Fruit fly (Drosophila melanogaster) whole organism, embryonic: ENCODE data around the gene BRWD3.

Experiments used
- Adf1 ChIP-seq: fragments of 200-800 bp; sonication (Bioruptor generic); IDR thresholded peaks from 2 replicates; pipeline ENCODE4 v1.3.6; 2022; ENCODE audit warnings: missing biosample characterization, missing genetic modification characterization
- Asciz ChIP-seq: fragments of 200-800 bp; sonication (Bioruptor generic); optimal IDR thresholded peaks from 2 replicates; lab custom pipeline; 2017; ENCODE audit warnings: missing biosample characterization, mild to moderate bottlenecking, missing genetic modification characterization, missing genetic modification reagents
- CG11093 ChIP-seq: fragments of 200-800 bp; sonication (Bioruptor generic); IDR thresholded peaks from 3 replicates; pipeline ENCODE4 v1.3.6; 2022; ENCODE audit warnings: missing biosample characterization, missing genetic modification characterization
- CG12071 ChIP-seq: fragments of 200-800 bp; sonication (Bioruptor generic); optimal IDR thresholded peaks from 3 replicates; lab custom pipeline; 2018; ENCODE audit warnings: missing biosample characterization, mild to moderate bottlenecking, missing genetic modification characterization
- CG14050 ChIP-seq: fragments of 200-800 bp; sonication (Bioruptor generic); IDR thresholded peaks from 3 replicates; pipeline ENCODE4 v1.3.6; 2022; ENCODE audit warnings: missing biosample characterization, missing genetic modification characterization
- CG15269 ChIP-seq: fragments of 200-800 bp; sonication (Bioruptor generic); optimal IDR thresholded peaks from 2 replicates; lab custom pipeline; 2018; ENCODE audit warnings: missing biosample characterization, mild to moderate bottlenecking, missing genetic modification characterization, moderate library complexity
- CG1529 ChIP-seq: fragments of 200-800 bp; sonication (Bioruptor generic); optimal IDR thresholded peaks from 3 replicates; lab custom pipeline; 2018; ENCODE audit warnings: missing biosample characterization, missing genetic modification characterization
- CG1647 ChIP-seq: fragments of 200-800 bp; sonication (Bioruptor generic); optimal IDR thresholded peaks from 3 replicates; lab custom pipeline; 2016; ENCODE audit warnings: missing biosample characterization, missing genetic modification characterization
- CG18764 ChIP-seq: fragments of 200-800 bp; sonication (Bioruptor generic); optimal IDR thresholded peaks from 3 replicates; lab custom pipeline; 2016; ENCODE audit warnings: missing biosample characterization, missing genetic modification characterization
- CG30020 ChIP-seq: fragments of 200-800 bp; optimal IDR thresholded peaks from 2 replicates; lab custom pipeline; 2019; ENCODE audit warnings: missing biosample characterization, mild to moderate bottlenecking, missing genetic modification characterization, moderate library complexity
- CG4424 ChIP-seq: fragments of 200-800 bp; sonication (Bioruptor generic); optimal IDR thresholded peaks from 3 replicates; lab custom pipeline; 2016; ENCODE audit warnings: missing biosample characterization, missing genetic modification characterization
- CG7786 ChIP-seq: fragments of 200-800 bp; sonication (Bioruptor generic); optimal IDR thresholded peaks from 2 replicates; lab custom pipeline; 2016; ENCODE audit warnings: missing biosample characterization, missing genetic modification characterization
- CG7928 ChIP-seq: fragments of 200-800 bp; sonication (Bioruptor generic); optimal IDR thresholded peaks from 2 replicates; lab custom pipeline; 2017; ENCODE audit warnings: missing biosample characterization, mild to moderate bottlenecking, missing genetic modification characterization
- CG7987 ChIP-seq: fragments of 200-800 bp; sonication (Bioruptor generic); optimal IDR thresholded peaks from 2 replicates; lab custom pipeline; 2018; ENCODE audit warnings: missing biosample characterization, mild to moderate bottlenecking, missing genetic modification characterization, moderate library complexity
- CG8924 ChIP-seq: fragments of 200-800 bp; optimal IDR thresholded peaks from 3 replicates; lab custom pipeline; 2019; ENCODE audit warnings: missing biosample characterization, mild to moderate bottlenecking, missing genetic modification characterization, moderate library complexity
- CG9817 ChIP-seq: fragments of 200-800 bp; sonication (Bioruptor generic); optimal IDR thresholded peaks from 2 replicates; lab custom pipeline; 2018; ENCODE audit warnings: missing biosample characterization, mild to moderate bottlenecking, missing genetic modification characterization, moderate library complexity
- Deaf1 ChIP-seq: fragments of 200-800 bp; optimal IDR thresholded peaks from 3 replicates; lab custom pipeline; 2019; ENCODE audit warnings: missing biosample characterization, mild to moderate bottlenecking, missing genetic modification characterization, moderate library complexity
- Dp ChIP-seq: fragments of 200-800 bp; sonication (Bioruptor generic); optimal IDR thresholded peaks from 2 replicates; lab custom pipeline; 2018; ENCODE audit warnings: missing biosample characterization, mild to moderate bottlenecking, missing genetic modification characterization, moderate library complexity
- Fer1 ChIP-seq: fragments of 200-800 bp; sonication (Bioruptor generic); optimal IDR thresholded peaks from 2 replicates; lab custom pipeline; 2017; ENCODE audit warnings: missing biosample characterization, mild to moderate bottlenecking, missing genetic modification characterization
- Fer3 ChIP-seq: fragments of 200-800 bp; sonication (Bioruptor generic); optimal IDR thresholded peaks from 2 replicates; lab custom pipeline; 2018; ENCODE audit warnings: missing biosample characterization, mild to moderate bottlenecking, missing genetic modification characterization, moderate library complexity
- HLH54F ChIP-seq: fragments of 200-800 bp; sonication (Bioruptor generic); optimal IDR thresholded peaks from 3 replicates; lab custom pipeline; 2016; ENCODE audit warnings: missing biosample characterization, missing genetic modification characterization
- Lpt ChIP-seq: fragments of >200 bp; optimal IDR thresholded peaks from 2 replicates; lab custom pipeline; 2018; ENCODE audit warnings: missing biosample characterization, missing genetic modification characterization
- Max ChIP-seq: fragments of 200-800 bp; sonication (Bioruptor generic); optimal IDR thresholded peaks from 2 replicates; lab custom pipeline; 2016; ENCODE audit warnings: missing biosample characterization, mild to moderate bottlenecking, missing genetic modification characterization
- Sry-β ChIP-seq: fragments of 200-800 bp; sonication (Bioruptor generic); optimal IDR thresholded peaks from 2 replicates; lab custom pipeline; 2018; ENCODE audit warnings: missing biosample characterization, mild to moderate bottlenecking, missing genetic modification characterization, moderate library complexity
- bab2 ChIP-seq: fragments of 200-800 bp; sonication (Bioruptor generic); optimal IDR thresholded peaks from 2 replicates; lab custom pipeline; 2016; ENCODE audit warnings: missing biosample characterization, missing genetic modification characterization
- cas ChIP-seq: fragments of 200-800 bp; sonication (Bioruptor generic); IDR thresholded peaks from 2 replicates; pipeline ENCODE4 v1.3.6; 2022; ENCODE audit warnings: missing biosample characterization, missing genetic modification characterization
- cato ChIP-seq: fragments of 200-800 bp; sonication (Bioruptor generic); optimal IDR thresholded peaks from 2 replicates; lab custom pipeline; 2016; ENCODE audit warnings: missing biosample characterization, missing genetic modification characterization, borderline replicate concordance
- chn ChIP-seq: fragments of 200-800 bp; sonication (Bioruptor generic); optimal IDR thresholded peaks from 2 replicates; lab custom pipeline; 2016; ENCODE audit warnings: missing biosample characterization, missing genetic modification characterization
- crol ChIP-seq: fragments of 200-800 bp; sonication (Bioruptor generic); IDR thresholded peaks from 2 replicates; pipeline ENCODE4 v1.3.6; 2022; ENCODE audit warnings: missing biosample characterization, missing genetic modification characterization
- disco-r ChIP-seq: fragments of 200-800 bp; sonication (Bioruptor generic); optimal IDR thresholded peaks from 2 replicates; lab custom pipeline; 2016; ENCODE audit warnings: missing biosample characterization, missing genetic modification characterization
- dmrt99B ChIP-seq: fragments of 200-800 bp; sonication (Bioruptor generic); optimal IDR thresholded peaks from 2 replicates; lab custom pipeline; 2018; ENCODE audit warnings: missing biosample characterization, mild to moderate bottlenecking, missing genetic modification characterization, moderate library complexity
- exex ChIP-seq: fragments of 200-800 bp; sonication (Bioruptor generic); optimal IDR thresholded peaks from 4 replicates; lab custom pipeline; 2018; ENCODE audit warnings: missing biosample characterization, mild to moderate bottlenecking, missing genetic modification characterization, moderate library complexity
- eyg ChIP-seq: fragments of 200-800 bp; sonication (Bioruptor generic); optimal IDR thresholded peaks from 3 replicates; lab custom pipeline; 2016; ENCODE audit warnings: missing biosample characterization, missing genetic modification characterization
- fd96Cb ChIP-seq: fragments of 200-800 bp; sonication (Bioruptor generic); optimal IDR thresholded peaks from 2 replicates; lab custom pipeline; 2018; ENCODE audit warnings: missing biosample characterization, mild to moderate bottlenecking, missing genetic modification characterization, moderate library complexity
- grau ChIP-seq: fragments of 200-800 bp; optimal IDR thresholded peaks from 3 replicates; lab custom pipeline; 2019; ENCODE audit warnings: missing biosample characterization, mild to moderate bottlenecking, missing genetic modification characterization, moderate library complexity
- gsb-n ChIP-seq: fragments of 200-800 bp; sonication (Bioruptor generic); optimal IDR thresholded peaks from 3 replicates; lab custom pipeline; 2018; ENCODE audit warnings: missing biosample characterization, mild to moderate bottlenecking, missing genetic modification characterization
- hbn ChIP-seq: fragments of 200-800 bp; sonication (Bioruptor generic); IDR thresholded peaks from 2 replicates; pipeline ENCODE4 v1.3.6; 2022; ENCODE audit warnings: missing biosample characterization, missing genetic modification characterization; ENCODE audit not compliant: partially characterized antibody
- jumu ChIP-seq: fragments of 200-800 bp; sonication (Bioruptor generic); optimal IDR thresholded peaks from 3 replicates; lab custom pipeline; 2016; ENCODE audit warnings: missing biosample characterization, missing genetic modification characterization
- luna ChIP-seq: fragments of 200-800 bp; sonication (Bioruptor generic); optimal IDR thresholded peaks from 2 replicates; lab custom pipeline; 2016; ENCODE audit warnings: missing biosample characterization, missing genetic modification characterization
- p53 ChIP-seq: fragments of 200-800 bp; sonication (Bioruptor generic); optimal IDR thresholded peaks from 2 replicates; lab custom pipeline; 2016; ENCODE audit warnings: missing biosample characterization, missing genetic modification characterization
- pb ChIP-seq: fragments of 200-800 bp; sonication (Bioruptor generic); optimal IDR thresholded peaks from 3 replicates; lab custom pipeline; 2016; ENCODE audit warnings: missing biosample characterization, missing genetic modification characterization
- row ChIP-seq: fragments of 200-800 bp; sonication (Bioruptor generic); IDR thresholded peaks from 3 replicates; pipeline ENCODE4 v1.3.6; 2022; ENCODE audit warnings: missing biosample characterization, missing genetic modification characterization
- sqz ChIP-seq: fragments of 200-800 bp; sonication (Bioruptor generic); optimal IDR thresholded peaks from 3 replicates; lab custom pipeline; 2018; ENCODE audit warnings: missing biosample characterization, mild to moderate bottlenecking, missing genetic modification characterization
- tap ChIP-seq: fragments of 200-800 bp; optimal IDR thresholded peaks from 3 replicates; lab custom pipeline; 2019; ENCODE audit warnings: missing biosample characterization, mild to moderate bottlenecking, missing genetic modification characterization, moderate library complexity
- tgo ChIP-seq: fragments of 200-800 bp; sonication (Bioruptor generic); IDR thresholded peaks from 3 replicates; pipeline ENCODE4 v1.3.6; 2022; ENCODE audit warnings: missing biosample characterization, missing genetic modification characterization
- twi ChIP-seq: fragments of 200-800 bp; optimal IDR thresholded peaks from 2 replicates; lab custom pipeline; 2019; ENCODE audit warnings: missing biosample characterization, mild to moderate bottlenecking, missing genetic modification characterization, moderate library complexity
- usp ChIP-seq: fragments of >200 bp; optimal IDR thresholded peaks from 2 replicates; lab custom pipeline; 2017; ENCODE audit warnings: missing biosample characterization, missing genetic modification characterization
- vfl ChIP-seq: fragments of 200-800 bp; sonication (Bioruptor generic); optimal IDR thresholded peaks from 2 replicates; lab custom pipeline; 2016; ENCODE audit warnings: missing biosample characterization, missing genetic modification characterization
- zen ChIP-seq: fragments of 200-800 bp; sonication (Bioruptor generic); optimal IDR thresholded peaks from 3 replicates; lab custom pipeline; 2018; ENCODE audit warnings: missing biosample characterization, mild to moderate bottlenecking, missing genetic modification characterization, moderate library complexity

The BRWD3 gene

DNA sequence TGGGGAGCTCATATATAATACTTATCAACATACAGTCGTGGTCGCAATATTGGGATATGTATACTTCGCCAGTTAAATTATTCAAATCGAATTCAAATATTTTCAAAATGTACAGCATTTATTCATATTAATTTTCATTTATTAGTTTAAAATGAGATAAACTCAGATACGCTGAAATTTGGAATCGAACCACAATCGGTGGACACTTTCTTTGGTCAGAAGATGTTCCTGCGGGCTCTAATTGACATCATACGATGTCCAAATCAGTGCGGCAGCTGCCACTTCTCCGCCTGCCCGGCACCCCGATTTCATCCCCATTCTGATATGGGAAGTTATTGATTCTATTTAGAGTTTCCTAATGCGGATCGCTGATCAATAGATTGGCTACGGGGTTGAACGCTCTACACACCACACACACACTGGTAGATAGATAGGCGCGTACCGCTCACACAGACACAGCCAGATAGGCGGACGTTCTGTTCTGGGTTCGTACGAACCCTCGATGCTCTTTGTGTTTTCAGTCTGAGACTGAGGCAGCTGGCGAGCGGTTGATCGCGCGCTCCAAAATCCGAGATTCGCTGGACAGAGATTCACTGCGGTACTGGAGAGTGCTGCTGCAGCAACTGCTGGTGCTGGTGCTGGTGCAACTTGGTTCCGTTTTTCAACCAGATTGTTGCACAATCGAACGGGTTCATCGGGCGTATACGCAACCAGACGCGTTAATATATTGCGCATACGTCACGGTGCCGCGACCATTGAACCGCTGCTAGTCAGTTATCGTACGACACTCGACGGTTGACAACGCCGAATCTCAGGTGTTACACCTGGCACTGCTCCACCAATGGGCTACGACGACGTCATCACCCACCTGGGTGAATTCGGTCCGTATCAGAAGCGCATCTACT is 42.4 kb upstream of the BRWD3 start, which contains the start of gene Orct (continued):
- TF ChIP-seq p53 (GFP tag; lab: Kevin White, UChicago) (no peak), jumu (peak; percentile 59), CG18764 (GFP tag; lab: Kevin White, UChicago) (peak; percentile 32), Fer1 (GFP tag; lab: Kevin White, UChicago) (peak; percentile 87), CG11093 (GFP tag; lab: Robert Waterston, UW) (no peak), pb (GFP tag; lab: Kevin White, UChicago) (no peak), Lpt (GFP tag; lab: Kevin White, UChicago) (no peak), HLH54F (GFP tag; lab: Kevin White, UChicago) (peak; percentile 87), CG14050 (no peak), row (GFP tag; lab: Robert Waterston, UW) (peak; percentile 74), tgo (peak; percentile 70), luna (GFP tag; lab: Kevin White, UChicago) (peak; percentile 2), chn (GFP tag; lab: Kevin White, UChicago) (peak; percentile 2), CG30020 (tag; lab: Kevin White, UChicago) (peak; percentile 27), twi (peak; percentile 45), CG4424 (GFP tag; lab: Kevin White, UChicago) (peak; percentile 67), cato (GFP tag; lab: Kevin White, UChicago) (peak; percentile 31), disco-r (GFP tag; lab: Kevin White, UChicago) (no peak), grau (tag; lab: Kevin White, UChicago) (peak; percentile 87), CG15269 (tag; lab: Kevin White, UChicago) (peak; percentile 78), Adf1 (GFP tag; lab: Robert Waterston, UW) (peak; percentile 45; the same call in 1 of the 2 replicates), exex (peak; percentile 71), tap (tag; lab: Kevin White, UChicago) (peak; percentile 77), Deaf1 (tag; lab: Kevin White, UChicago) (peak; percentile 61), usp (GFP tag; lab: Kevin White, UChicago) (no peak), eyg (GFP tag; lab: Kevin White, UChicago) (peak; percentile 51), CG1529 (peak; percentile 58), CG12071 (GFP tag; lab: Kevin White, UChicago) (peak; percentile 59), gsb-n (tag; lab: Kevin White, UChicago) (peak; percentile 54), Dp (GFP tag; lab: Kevin White, UChicago) (no peak), crol (GFP tag; lab: Robert Waterston, UW) (peak; percentile 59; the same call in 1 of the 2 replicates), hbn (GFP tag; lab: Robert Waterston, UW) (no peak), bab2 (peak; percentile 70), CG7786 (peak; percentile 68), Fer3 (tag; lab: Kevin White, UChicago) (peak; percentile 65), CG9817 (tag; lab: Kevin White, UChicago) (peak; percentile 68), CG8924 (tag; lab: Kevin White, UChicago) (peak; percentile 84), zen (peak; percentile 3), Asciz (GFP tag; lab: Kevin White, UChicago) (peak; percentile 62), CG7928 (GFP tag; lab: Kevin White, UChicago) (peak; percentile 40), fd96Cb (tag; lab: Kevin White, UChicago) (peak; percentile 62), sqz (GFP tag; lab: Kevin White, UChicago) (peak; percentile 31), CG7987 (GFP tag; lab: Kevin White, UChicago) (peak; percentile 43), CG1647 (peak; percentile 25), dmrt99B (tag; lab: Kevin White, UChicago) (peak; percentile 79), cas (no peak), vfl (GFP tag; lab: Kevin White, UChicago) (peak; percentile 21), Sry-β (GFP tag; lab: Kevin White, UChicago) (peak; percentile 7), Max (GFP tag; lab: Kevin White, UChicago) (peak; percentile 62)
